Worm (Caenorhabditis elegans): ENCODE results near the gene nas-19.
A peak's percentile ranks its signal among the peaks of the same experiment; 100 is the strongest.

The nas-19 gene

ce11 chrV:11383032-11383431 lies 19.5 kb downstream of the nas-19 start, which contains the start of gene F55C10.5:
Gene F55C10.5, plus strand, starts transcription at chrV:11383105.
- TF ChIP-seq mls-2 (tag; optimal IDR thresholded peaks at IDR 0.05), result no peak
- no peak for TF ChIP-seq ceh-83 (GFP tag; optimal IDR thresholded peaks at IDR 0.05)
- TF ChIP-seq sem-2 (GFP tag; optimal IDR thresholded peaks at IDR 0.05), result no peak
- TF ChIP-seq unc-120 (tag; optimal IDR thresholded peaks at IDR 0.05; ENCODE audit: poor library complexity, severe bottlenecking), result no peak
- TF ChIP-seq blmp-1 (tag; optimal IDR thresholded peaks at IDR 0.05), result no peak
- TF ChIP-seq elt-3 (tag; optimal IDR thresholded peaks at IDR 0.05), result no peak
- no peak for TF ChIP-seq flh-1 (GFP tag; optimal IDR thresholded peaks at IDR 0.05)
- TF ChIP-seq snpc-4 (tag; optimal IDR thresholded peaks at IDR 0.05), result no peak
- TF ChIP-seq nhr-2 (tag; optimal IDR thresholded peaks at IDR 0.05), result no peak
- no peak for TF ChIP-seq cnd-1 (tag; optimal IDR thresholded peaks at IDR 0.05)

ce11 chrV:11380571-11380970 lies 21.9 kb downstream of the nas-19 start:
- TF ChIP-seq nhr-12 (tag; optimal IDR thresholded peaks at IDR 0.05) (no peak), blmp-1 (tag; optimal IDR thresholded peaks at IDR 0.05) (no peak), ceh-83 (GFP tag; optimal IDR thresholded peaks at IDR 0.05) (no peak), snpc-4 (tag; optimal IDR thresholded peaks at IDR 0.05) (no peak), sem-2 (GFP tag; optimal IDR thresholded peaks at IDR 0.05) (no peak), nhr-237 (tag; optimal IDR thresholded peaks at IDR 0.05) (no peak), zip-8 (tag; optimal IDR thresholded peaks at IDR 0.05) (no peak)

DNA sequence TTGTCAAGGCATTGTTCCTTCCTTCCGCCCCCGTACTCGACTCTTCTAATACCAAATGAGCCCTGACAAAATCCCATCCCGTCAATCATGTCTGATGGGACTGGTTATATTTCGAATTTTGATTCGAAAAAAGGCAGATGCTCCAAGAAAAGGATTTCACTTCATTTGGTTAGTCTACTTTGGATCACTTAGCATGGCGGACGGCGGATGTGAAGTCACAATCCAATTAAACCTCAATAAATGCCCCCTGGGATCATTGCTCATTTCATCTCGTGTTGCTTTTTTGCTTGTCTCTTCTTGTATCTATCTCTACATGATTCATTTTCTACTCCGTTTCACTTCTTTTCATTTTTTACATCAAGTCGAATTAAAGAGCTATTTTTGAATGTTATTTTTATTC lies 23.2 kb downstream of the nas-19 start:
- TF ChIP-seq mls-2 (tag; optimal IDR thresholded peaks at IDR 0.05), result no peak
- TF ChIP-seq ces-1 (GFP tag; optimal IDR thresholded peaks at IDR 0.05), result peak; percentile 70

DNA sequence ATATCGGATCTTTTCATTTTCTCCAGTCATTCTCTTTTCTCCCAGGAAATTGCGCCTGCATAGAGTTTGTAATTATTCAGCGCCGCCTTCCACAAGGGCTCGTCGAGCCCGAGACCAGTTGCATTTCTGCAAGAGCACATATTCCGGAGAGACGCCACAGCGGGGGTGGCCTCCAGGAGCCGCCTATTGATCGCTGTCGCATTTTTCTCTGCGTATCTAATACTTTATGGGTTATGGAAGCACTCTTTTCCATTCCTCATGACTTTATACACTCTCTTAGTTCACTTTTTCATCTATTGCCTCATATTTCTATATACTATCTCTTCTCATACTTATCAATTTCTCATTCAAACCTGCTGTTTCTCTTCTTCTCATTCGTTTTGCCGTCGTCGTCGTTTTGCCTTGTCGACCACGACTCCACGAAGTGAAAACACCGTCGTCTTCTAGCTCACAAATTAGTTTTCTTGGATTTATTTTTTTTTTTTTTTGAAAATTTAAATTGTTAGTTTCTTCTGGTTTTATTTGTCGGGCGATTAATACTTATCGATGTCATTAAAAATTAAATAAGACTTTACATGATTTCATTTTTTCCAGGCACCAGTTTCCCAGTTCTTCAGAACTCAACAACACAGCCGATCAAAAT lies 27.2 kb downstream of the nas-19 start, which contains the start of gene cnb-1:
Gene cnb-1, plus strand, starts transcription at position 593 of the 643 bp plus-strand sequence.
- TF ChIP-seq snpc-4 (tag; optimal IDR thresholded peaks at IDR 0.05) (no peak), ceh-39 (tag; optimal IDR thresholded peaks at IDR 0.05) (no peak), ceh-43 (GFP tag; optimal IDR thresholded peaks at IDR 0.05) (no peak), lin-32 (GFP tag; optimal IDR thresholded peaks at IDR 0.05) (no peak), lsy-2 (tag; optimal IDR thresholded peaks at IDR 0.05) (no peak), lin-13 (tag; optimal IDR thresholded peaks at IDR 0.05) (no peak), blmp-1 (tag; optimal IDR thresholded peaks at IDR 0.05) (no peak), unc-39 (tag; optimal IDR thresholded peaks at IDR 0.05) (no peak), nhr-237 (tag; optimal IDR thresholded peaks at IDR 0.05) (no peak), mls-2 (tag; optimal IDR thresholded peaks at IDR 0.05) (peak; percentile 42), cnd-1 (tag; optimal IDR thresholded peaks at IDR 0.05) (no peak), bed-3 (GFP tag; optimal IDR thresholded peaks at IDR 0.05) (no peak), nhr-2 (tag; optimal IDR thresholded peaks at IDR 0.05) (no peak), ces-1 (GFP tag; optimal IDR thresholded peaks at IDR 0.05) (peak; percentile 81), drap-1 (GFP tag; optimal IDR thresholded peaks at IDR 0.05) (no peak), mep-1 (tag; optimal IDR thresholded peaks at IDR 0.05) (peak; percentile 20), elt-3 (tag; optimal IDR thresholded peaks at IDR 0.05) (no peak), ceh-83 (GFP tag; optimal IDR thresholded peaks at IDR 0.05) (no peak), hlh-1 (tag; optimal IDR thresholded peaks at IDR 0.05) (peak; percentile 19), sptf-1 (tag; optimal IDR thresholded peaks at IDR 0.05) (no peak), sem-2 (GFP tag; optimal IDR thresholded peaks at IDR 0.05) (no peak), nhr-28 (tag; optimal IDR thresholded peaks at IDR 0.05) (no peak), unc-62 (GFP tag; optimal IDR thresholded peaks at IDR 0.05) (peak; percentile 63), unc-120 (tag; optimal IDR thresholded peaks at IDR 0.05; ENCODE audit: poor library complexity, severe bottlenecking) (peak; percentile 78), mab-5 (tag; optimal IDR thresholded peaks at IDR 0.05) (no peak), M03D4.4 (tag; optimal IDR thresholded peaks at IDR 0.05) (no peak)

ce11 chrV:11373918-11374317 lies 28.6 kb downstream of the nas-19 start:
- TF ChIP-seq ces-1 (GFP tag; optimal IDR thresholded peaks at IDR 0.05) (no peak), lsy-2 (tag; optimal IDR thresholded peaks at IDR 0.05) (no peak), bed-3 (GFP tag; optimal IDR thresholded peaks at IDR 0.05) (no peak), ceh-43 (GFP tag; optimal IDR thresholded peaks at IDR 0.05) (no peak), ceh-83 (GFP tag; optimal IDR thresholded peaks at IDR 0.05) (no peak), zip-8 (tag; optimal IDR thresholded peaks at IDR 0.05) (peak; percentile 92), nhr-237 (tag; optimal IDR thresholded peaks at IDR 0.05) (no peak), hlh-1 (tag; optimal IDR thresholded peaks at IDR 0.05) (no peak)
